Worm (Caenorhabditis elegans): Measurements from ENCODE around the gene F25E5.16.
A peak's percentile ranks its signal among the peaks of the same experiment; 100 is the strongest.

F25E5.16 gene

ce11 chrV:7437985-7438384 is at the start of gene F25E5.16:
Gene F25E5.16, plus strand, starts transcription at chrV:7438285.
- TF ChIP-seq mxl-1 (tag; optimal IDR thresholded peaks at IDR 0.05) (no peak), xnd-1 (tag; optimal IDR thresholded peaks at IDR 0.05) (no peak), somi-1 (GFP tag; optimal IDR thresholded peaks at IDR 0.05) (no peak), unc-62 (GFP tag; optimal IDR thresholded peaks at IDR 0.05) (no peak), dpl-1 (GFP tag; optimal IDR thresholded peaks at IDR 0.05) (no peak), hlh-12 (tag; optimal IDR thresholded peaks at IDR 0.05) (no peak), hsf-1 (GFP tag; IDR thresholded peaks at IDR 0.05) (no peak), dpff-1 (tag; optimal IDR thresholded peaks at IDR 0.05) (no peak)

DNA sequence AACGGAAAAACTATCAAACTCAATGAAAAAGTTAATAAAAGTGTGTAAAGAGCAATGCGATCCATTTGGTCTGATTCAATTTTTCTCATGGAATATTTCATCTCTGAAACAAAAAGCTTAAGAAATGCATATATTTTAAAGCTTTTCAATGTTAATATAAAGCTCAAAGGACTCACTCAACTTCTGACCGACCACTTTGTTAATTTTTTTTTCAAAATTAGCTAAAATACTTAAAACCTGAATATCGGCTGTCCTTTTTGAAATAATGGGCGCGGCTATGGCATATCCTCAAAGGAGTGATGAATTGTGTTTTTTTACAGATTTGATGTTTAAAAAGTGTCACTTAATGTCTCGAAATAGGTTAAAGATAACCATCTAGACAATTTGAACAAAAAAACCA is 48.3 kb upstream of the F25E5.16 start, which contains the start of gene C02H6.1:
Gene C02H6.1 (minus strand): TSS at position 101 of the 400 bp plus-strand sequence.
- TF ChIP-seq K11D2.4 (GFP tag; IDR thresholded peaks at IDR 0.05) (no peak), D2030.7 (GFP tag; IDR thresholded peaks at IDR 0.05) (no peak), cebp-2 (GFP tag; IDR thresholded peaks at IDR 0.05) (no peak), mel-28 (tag; optimal IDR thresholded peaks at IDR 0.05; ENCODE audit: borderline replicate concordance) (no peak), madf-6 (GFP tag; IDR thresholded peaks at IDR 0.05) (no peak), ceh-79 (tag; optimal IDR thresholded peaks at IDR 0.05) (no peak), zim-3 (tag; optimal IDR thresholded peaks at IDR 0.05) (no peak), ztf-22 (GFP tag; optimal IDR thresholded peaks at IDR 0.05) (no peak), ceh-58 (GFP tag; IDR thresholded peaks at IDR 0.05) (no peak), Y67H2A.10 (GFP tag; conservative IDR thresholded peaks at IDR 0.05) (no peak), gei-17 (GFP tag; optimal IDR thresholded peaks at IDR 0.05) (no peak), hmg-1.2 (GFP tag; IDR thresholded peaks at IDR 0.05) (no peak), aptf-3 (GFP tag; IDR thresholded peaks at IDR 0.05) (no peak), ztf-3 (GFP tag; optimal IDR thresholded peaks at IDR 0.05) (no peak), nhr-27 (tag; optimal IDR thresholded peaks at IDR 0.05) (no peak), dox-1 (GFP tag; IDR thresholded peaks at IDR 0.05) (no peak), T07F8.4 (tag; optimal IDR thresholded peaks at IDR 0.05) (no peak), lin-26 (GFP tag; IDR thresholded peaks at IDR 0.05) (no peak), sptf-2 (GFP tag; optimal IDR thresholded peaks at IDR 0.05) (no peak), him-1 (tag; optimal IDR thresholded peaks at IDR 0.05) (no peak)

DNA sequence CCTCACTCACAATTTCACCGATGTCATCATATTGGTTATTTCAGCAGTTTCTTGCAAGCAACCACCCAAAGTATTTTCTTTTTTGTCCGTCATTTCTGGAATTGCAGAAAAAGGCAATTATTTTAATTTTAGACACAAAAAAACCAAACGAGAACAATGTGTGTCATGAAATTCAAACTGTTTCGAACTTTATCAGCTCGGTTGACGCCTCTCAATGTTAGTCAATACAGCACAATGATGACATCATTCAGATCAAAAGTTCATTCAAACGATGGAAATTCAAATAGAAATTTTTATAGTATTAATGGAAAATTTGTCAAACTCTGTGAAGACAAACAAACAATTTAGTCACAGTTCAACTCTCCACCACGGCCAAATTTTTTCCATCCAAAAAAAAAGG is 46.2 kb upstream of the F25E5.16 start, which contains the start of gene fbxa-105:
Gene fbxa-105 (minus strand): TSS at position 97 of the 400 bp plus-strand sequence.
- TF ChIP-seq snpc-1.3 (tag; optimal IDR thresholded peaks at IDR 0.05; ENCODE audit: insufficient read depth) (no peak), nhr-80 (tag; optimal IDR thresholded peaks at IDR 0.05) (peak; percentile 34)

DNA sequence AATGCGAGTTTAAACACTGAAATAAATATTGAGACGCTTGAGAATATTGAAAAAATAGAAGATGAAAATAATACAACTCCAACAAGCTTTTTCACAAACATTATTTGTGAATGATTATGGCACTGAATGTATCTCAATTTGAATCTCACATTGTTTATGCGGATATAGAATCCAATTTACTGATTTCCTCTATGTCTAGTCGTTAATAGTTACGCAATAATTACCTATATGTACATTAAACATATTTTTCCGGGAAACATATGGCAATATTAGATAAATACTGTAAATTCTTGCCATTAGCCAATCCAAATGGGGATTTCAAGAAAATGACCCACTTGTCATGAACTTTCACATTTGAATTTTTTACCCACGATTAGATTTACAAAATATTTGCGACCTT is 42.7 kb upstream of the F25E5.16 start, which contains the start of gene srx-9:
Gene srx-9 (minus strand): TSS at position 101 of the 400 bp plus-strand sequence.
- TF ChIP-seq C17E4.6 (GFP tag; IDR thresholded peaks at IDR 0.05) (no peak), madf-8 (GFP tag; conservative IDR thresholded peaks at IDR 0.05) (no peak), bed-1 (GFP tag; IDR thresholded peaks at IDR 0.05) (no peak), dpff-1 (tag; optimal IDR thresholded peaks at IDR 0.05) (no peak), ccch-3 (GFP tag; optimal IDR thresholded peaks at IDR 0.05) (no peak), Y53G8AR.9 (GFP tag; conservative IDR thresholded peaks at IDR 0.05) (no peak), ceh-40 (GFP tag; IDR thresholded peaks at IDR 0.05) (no peak), lag-1 (GFP tag; IDR thresholded peaks at IDR 0.05) (no peak)
